Worm (Caenorhabditis elegans) whole organism, mixed stage, embryonic: Measurements from ENCODE around the gene sphk-1.

Experiments used
- M03D4.4 ChIP-seq: sonication (generic microtip); optimal IDR thresholded peaks from 2 replicates; lab custom pipeline; 2017; ENCODE audit warnings: mild to moderate bottlenecking, missing genetic modification characterization, missing compliant biosample characterization
- bed-3 ChIP-seq: fragments of 200-800 bp; sonication (Bioruptor generic); optimal IDR thresholded peaks from 3 replicates; lab custom pipeline; 2018; ENCODE audit warnings: mild to moderate bottlenecking, missing genetic modification characterization, moderate library complexity, missing compliant biosample characterization
- blmp-1 ChIP-seq: fragments of 150-350 bp; optimal IDR thresholded peaks from 2 replicates; lab custom pipeline; 2014; ENCODE audit warnings: missing biosample characterization, missing genetic modification characterization
- ceh-39 ChIP-seq: fragments of 150-350 bp; optimal IDR thresholded peaks from 2 replicates; lab custom pipeline; 2014; ENCODE audit warnings: missing biosample characterization, missing genetic modification characterization
- ceh-43 ChIP-seq: fragments of 200-800 bp; sonication (Bioruptor generic); optimal IDR thresholded peaks from 2 replicates; lab custom pipeline; 2018; ENCODE audit warnings: mild to moderate bottlenecking, missing genetic modification characterization, moderate library complexity, missing compliant biosample characterization
- ceh-83 ChIP-seq: fragments of 200-800 bp; sonication (Bioruptor generic); optimal IDR thresholded peaks from 2 replicates; lab custom pipeline; 2018; ENCODE audit warnings: mild to moderate bottlenecking, missing genetic modification characterization, missing compliant biosample characterization
- ces-1 ChIP-seq: fragments of 150-350 bp; optimal IDR thresholded peaks from 2 replicates; lab custom pipeline; 2014; ENCODE audit warnings: missing biosample characterization, missing genetic modification reagents, missing genetic modification characterization
- cnd-1 ChIP-seq: fragments of 200-800 bp; sonication (Bioruptor generic); optimal IDR thresholded peaks from 2 replicates; lab custom pipeline; 2018; ENCODE audit warnings: mild to moderate bottlenecking, missing genetic modification characterization, missing compliant biosample characterization
- drap-1 ChIP-seq: fragments of 200-800 bp; sonication (Bioruptor generic); optimal IDR thresholded peaks from 3 replicates; lab custom pipeline; 2018; ENCODE audit warnings: mild to moderate bottlenecking, missing genetic modification characterization, missing compliant biosample characterization
- elt-1 ChIP-seq: sonication (generic microtip); optimal IDR thresholded peaks from 2 replicates; lab custom pipeline; 2017; ENCODE audit warnings: missing genetic modification characterization, mild to moderate bottlenecking, missing compliant biosample characterization, antibody characterized with exemption, moderate library complexity, borderline replicate concordance; ENCODE audit not compliant: insufficient read depth
- elt-3 ChIP-seq: fragments of 150-350 bp; optimal IDR thresholded peaks from 2 replicates; lab custom pipeline; 2014; ENCODE audit warnings: missing biosample characterization, missing genetic modification characterization
- flh-1 ChIP-seq: fragments of 200-800 bp; sonication (Bioruptor generic); optimal IDR thresholded peaks from 2 replicates; lab custom pipeline; 2018; ENCODE audit warnings: mild to moderate bottlenecking, missing genetic modification characterization, moderate library complexity, missing compliant biosample characterization
- ham-2 ChIP-seq: fragments of 200-800 bp; sonication (Bioruptor generic); optimal IDR thresholded peaks from 2 replicates; lab custom pipeline; 2018; ENCODE audit warnings: mild to moderate bottlenecking, missing genetic modification characterization, missing compliant biosample characterization
- hlh-1 ChIP-seq: fragments of 150-350 bp; optimal IDR thresholded peaks from 2 replicates; lab custom pipeline; 2014; ENCODE audit warnings: missing biosample characterization, missing genetic modification reagents, missing genetic modification characterization
- lin-13 ChIP-seq: fragments of 150-350 bp; optimal IDR thresholded peaks from 2 replicates; lab custom pipeline; 2014; ENCODE audit warnings: missing biosample characterization, missing genetic modification characterization
- lin-32 ChIP-seq: fragments of 200-800 bp; sonication (Bioruptor generic); optimal IDR thresholded peaks from 2 replicates; lab custom pipeline; 2018; ENCODE audit warnings: mild to moderate bottlenecking, missing genetic modification characterization, missing compliant biosample characterization
- lsy-2 ChIP-seq: fragments of 150-350 bp; optimal IDR thresholded peaks from 2 replicates; lab custom pipeline; 2014; ENCODE audit warnings: missing biosample characterization, missing genetic modification characterization
- mab-5 ChIP-seq: fragments of 150-350 bp; optimal IDR thresholded peaks from 2 replicates; lab custom pipeline; 2014; ENCODE audit warnings: missing biosample characterization, missing genetic modification characterization
- mep-1 ChIP-seq: fragments of 150-350 bp; optimal IDR thresholded peaks from 2 replicates; lab custom pipeline; 2017; ENCODE audit warnings: missing biosample characterization, missing genetic modification reagents, missing genetic modification characterization, inconsistent platforms
- mls-2 ChIP-seq: sonication (generic microtip); optimal IDR thresholded peaks from 2 replicates; lab custom pipeline; 2016; ENCODE audit warnings: mild to moderate bottlenecking, missing genetic modification characterization, moderate library complexity, missing compliant biosample characterization
- nhr-12 ChIP-seq: fragments of 150-350 bp; optimal IDR thresholded peaks from 2 replicates; lab custom pipeline; 2014; ENCODE audit warnings: missing biosample characterization, missing genetic modification characterization
- nhr-2 ChIP-seq: fragments of 150-350 bp; optimal IDR thresholded peaks from 2 replicates; lab custom pipeline; 2014; ENCODE audit warnings: missing biosample characterization, missing genetic modification characterization
- nhr-237 ChIP-seq: fragments of 150-350 bp; optimal IDR thresholded peaks from 2 replicates; lab custom pipeline; 2014; ENCODE audit warnings: missing biosample characterization, missing genetic modification characterization
- nhr-28 ChIP-seq: fragments of 150-350 bp; optimal IDR thresholded peaks from 2 replicates; lab custom pipeline; 2014; ENCODE audit warnings: missing biosample characterization, missing genetic modification characterization
- nhr-76 ChIP-seq: sonication (generic microtip); optimal IDR thresholded peaks from 2 replicates; lab custom pipeline; 2017; ENCODE audit warnings: missing biosample characterization, missing genetic modification characterization
- pha-4 ChIP-seq: fragments of 150-350 bp; optimal IDR thresholded peaks from 2 replicates; lab custom pipeline; 2018; ENCODE audit warnings: missing biosample characterization, missing genetic modification reagents, missing genetic modification characterization
- sem-2 ChIP-seq: fragments of 200-800 bp; sonication (Bioruptor generic); optimal IDR thresholded peaks from 2 replicates; lab custom pipeline; 2018; ENCODE audit warnings: mild to moderate bottlenecking, missing genetic modification characterization, missing compliant biosample characterization
- snpc-4 ChIP-seq: fragments of 150-350 bp; optimal IDR thresholded peaks from 2 replicates; lab custom pipeline; 2014; ENCODE audit warnings: missing biosample characterization, missing genetic modification characterization
- sptf-1 ChIP-seq: sonication (generic microtip); optimal IDR thresholded peaks from 2 replicates; lab custom pipeline; 2017; ENCODE audit warnings: mild to moderate bottlenecking, missing genetic modification characterization, moderate library complexity, missing compliant biosample characterization
- tbx-8 ChIP-seq: fragments of 200-800 bp; sonication (Bioruptor generic); optimal IDR thresholded peaks from 2 replicates; lab custom pipeline; 2018; ENCODE audit warnings: mild to moderate bottlenecking, missing genetic modification characterization, moderate library complexity, missing compliant biosample characterization
- unc-120 ChIP-seq: sonication (generic microtip); optimal IDR thresholded peaks from 2 replicates; lab custom pipeline; 2017; ENCODE audit warnings: missing genetic modification characterization, missing compliant biosample characterization; ENCODE audit not compliant: poor library complexity, severe bottlenecking
- unc-39 ChIP-seq: fragments of 150-350 bp; optimal IDR thresholded peaks from 2 replicates; lab custom pipeline; 2014; ENCODE audit warnings: missing biosample characterization, missing genetic modification characterization
- unc-62 ChIP-seq: fragments of 150-350 bp; optimal IDR thresholded peaks from 2 replicates; lab custom pipeline; 2014; ENCODE audit warnings: missing biosample characterization, missing genetic modification reagents, missing genetic modification characterization
- zip-8 ChIP-seq: fragments of 150-350 bp; optimal IDR thresholded peaks from 2 replicates; lab custom pipeline; 2014; ENCODE audit warnings: missing biosample characterization, missing genetic modification characterization
- ztf-11 ChIP-seq: fragments of 150-350 bp; optimal IDR thresholded peaks from 2 replicates; lab custom pipeline; 2014; ENCODE audit warnings: missing biosample characterization, missing genetic modification characterization

sphk-1 gene

ce11 chrII:8748638-8749037 lies 47.2 kb upstream of the sphk-1 start:
- TF ChIP-seq unc-39 (tag; lab: Kevin White, UChicago) (no peak), cnd-1 (peak; percentile 69), ces-1 (GFP tag; lab: Kevin White, UChicago) (peak; percentile 58)

DNA sequence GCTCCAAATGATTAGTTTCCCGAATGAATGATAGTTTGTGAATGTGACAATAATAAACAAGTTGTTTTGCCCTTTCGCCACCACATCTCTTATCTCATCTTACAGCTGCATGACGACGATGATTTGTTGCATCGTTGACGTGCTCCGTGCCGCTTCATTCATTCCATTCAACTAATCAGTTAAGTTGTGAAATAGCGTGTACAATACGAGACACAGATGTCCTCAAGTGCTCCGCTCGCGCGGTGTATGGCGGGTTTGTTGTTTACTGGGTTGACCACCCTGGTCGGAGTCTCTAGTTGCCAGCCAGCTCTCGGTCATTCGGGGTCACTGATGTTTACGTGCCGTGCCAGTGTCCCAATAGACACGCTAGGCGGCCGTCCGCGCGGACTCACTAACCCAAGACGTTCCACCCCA lies 46.5 kb upstream of the sphk-1 start:
- TF ChIP-seq sptf-1 (tag; lab: Kevin White, UChicago), result no peak
- peak; percentile 32 for TF ChIP-seq mab-5 (tag; lab: Kevin White, UChicago)
- TF ChIP-seq M03D4.4 (tag; lab: Kevin White, UChicago), result peak; percentile 40
- peak; percentile 69 for TF ChIP-seq pha-4 (tag; lab: Kevin White, UChicago)
- peak; percentile 63 for TF ChIP-seq cnd-1
- peak; percentile 30 for TF ChIP-seq ces-1 (GFP tag; lab: Kevin White, UChicago)
- peak; percentile 24 for TF ChIP-seq unc-120 (tag; lab: Kevin White, UChicago)
- TF ChIP-seq nhr-2 (tag; lab: Kevin White, UChicago), result peak; percentile 7
- peak; percentile 55 for TF ChIP-seq drap-1
- peak; percentile 68 for TF ChIP-seq mls-2 (tag; lab: Kevin White, UChicago)
- TF ChIP-seq nhr-28 (tag; lab: Kevin White, UChicago), result no peak
- TF ChIP-seq mep-1, result peak; percentile 8
- TF ChIP-seq unc-62, result peak; percentile 65
- TF ChIP-seq elt-1 (tag; lab: Kevin White, UChicago), result no peak
- TF ChIP-seq hlh-1 (tag; lab: Kevin White, UChicago), result no peak
- peak; percentile 29 for TF ChIP-seq ceh-43 (GFP tag; lab: Kevin White, UChicago)
- no peak for TF ChIP-seq lin-32 (GFP tag; lab: Kevin White, UChicago)
- TF ChIP-seq ham-2 (GFP tag; lab: Kevin White, UChicago), result no peak
- TF ChIP-seq bed-3 (GFP tag; lab: Kevin White, UChicago), result no peak

ce11 chrII:8747246-8747938 lies 45.9 kb upstream of the sphk-1 start:
- TF ChIP-seq elt-3 (no peak), lin-13 (no peak), mab-5 (tag; lab: Kevin White, UChicago) (no peak), cnd-1 (peak; percentile 59), blmp-1 (no peak), pha-4 (tag; lab: Kevin White, UChicago) (no peak), unc-39 (tag; lab: Kevin White, UChicago) (no peak), nhr-76 (tag; lab: Kevin White, UChicago) (no peak), flh-1 (GFP tag; lab: Kevin White, UChicago) (no peak), hlh-1 (tag; lab: Kevin White, UChicago) (peak; percentile 41), elt-1 (tag; lab: Kevin White, UChicago) (no peak), zip-8 (no peak), nhr-2 (tag; lab: Kevin White, UChicago) (peak; percentile 86), mep-1 (no peak), ceh-43 (GFP tag; lab: Kevin White, UChicago) (no peak), ztf-11 (tag; lab: Kevin White, UChicago) (no peak), sem-2 (no peak), ceh-39 (tag; lab: Kevin White, UChicago) (no peak), lin-32 (GFP tag; lab: Kevin White, UChicago) (no peak), bed-3 (GFP tag; lab: Kevin White, UChicago) (no peak), unc-62 (peak; percentile 78), drap-1 (no peak), nhr-12 (tag; lab: Kevin White, UChicago) (no peak), ceh-83 (GFP tag; lab: Kevin White, UChicago) (no peak), snpc-4 (tag; lab: Kevin White, UChicago) (no peak), M03D4.4 (tag; lab: Kevin White, UChicago) (no peak), lsy-2 (tag; lab: Kevin White, UChicago) (no peak), mls-2 (tag; lab: Kevin White, UChicago) (no peak), nhr-28 (tag; lab: Kevin White, UChicago) (no peak), unc-120 (tag; lab: Kevin White, UChicago) (peak; percentile 1), ham-2 (GFP tag; lab: Kevin White, UChicago) (no peak), ces-1 (GFP tag; lab: Kevin White, UChicago) (no peak), tbx-8 (GFP tag; lab: Kevin White, UChicago) (no peak), sptf-1 (tag; lab: Kevin White, UChicago) (no peak), nhr-237 (tag; lab: Kevin White, UChicago) (no peak)
